Worm (Caenorhabditis elegans): ENCODE results near the gene cwf-19L1.
"Not testable (repeated sequence)": the region's sequence is repeated elsewhere in the genome, so short reads cannot be mapped to it uniquely, and the experiment has no call there.

cwf-19L1 gene

DNA sequence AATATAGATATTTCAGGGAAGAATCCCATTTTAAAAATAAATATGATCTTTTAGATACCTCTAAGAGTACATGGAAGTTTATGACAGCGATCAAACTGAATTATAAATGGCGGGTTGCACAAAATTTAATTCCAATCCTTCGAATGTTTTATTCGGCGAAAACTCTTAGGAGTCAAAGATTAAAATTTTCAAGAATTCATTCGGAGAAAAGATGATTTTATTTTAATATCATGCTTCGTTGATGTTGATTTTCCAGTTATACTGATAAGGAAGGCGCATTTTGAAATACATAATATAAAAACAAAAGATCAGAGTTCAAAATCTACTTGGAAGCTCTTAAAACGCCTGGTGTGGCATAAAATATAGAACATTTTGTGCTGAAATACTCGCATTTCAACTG, 40.5 kb upstream of the cwf-19L1 start, which contains the start of gene srh-10:
Gene srh-10 (minus strand): TSS at position 29 of the 400 bp plus-strand sequence.
- TF ChIP-seq snpc-4 (tag; optimal IDR thresholded peaks at IDR 0.05) (no peak), egl-5 (tag; optimal IDR thresholded peaks at IDR 0.05) (no peak), lin-39 (tag; optimal IDR thresholded peaks at IDR 0.05) (no peak), nhr-28 (tag; optimal IDR thresholded peaks at IDR 0.05) (no peak), zag-1 (tag; optimal IDR thresholded peaks at IDR 0.05) (no peak), nhr-11 (tag; optimal IDR thresholded peaks at IDR 0.05) (no peak), tbx-2 (tag; optimal IDR thresholded peaks at IDR 0.05) (no peak), elt-1 (tag; optimal IDR thresholded peaks at IDR 0.05) (no peak), sea-2 (GFP tag; optimal IDR thresholded peaks at IDR 0.05) (no peak)

DNA sequence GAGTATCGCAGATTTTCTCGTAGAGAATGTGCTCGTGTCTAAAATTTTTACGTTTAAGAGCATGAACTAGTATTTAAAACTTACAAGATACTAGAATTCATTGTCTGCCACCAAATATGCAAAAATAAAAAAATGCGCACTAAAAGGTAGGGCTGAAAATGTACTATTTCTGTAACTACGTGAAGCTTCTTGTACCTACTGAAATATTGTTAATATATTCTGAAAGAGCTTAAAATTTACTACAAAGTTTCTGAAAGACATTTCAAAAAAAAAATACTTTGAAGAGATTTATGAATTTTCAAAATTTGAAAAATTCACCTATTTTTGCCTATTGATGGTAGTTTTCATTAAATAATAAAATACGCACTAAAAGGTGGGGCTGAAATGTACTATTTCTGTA, 37.7 kb upstream of the cwf-19L1 start, which contains the start of gene fbxa-214:
Gene fbxa-214 (minus strand): TSS at position 101 of the 400 bp plus-strand sequence.
- TF ChIP-seq jun-1, tbx-2, daf-12 (tag; optimal IDR thresholded peaks at IDR 0.05): not testable (repeated sequence)

DNA sequence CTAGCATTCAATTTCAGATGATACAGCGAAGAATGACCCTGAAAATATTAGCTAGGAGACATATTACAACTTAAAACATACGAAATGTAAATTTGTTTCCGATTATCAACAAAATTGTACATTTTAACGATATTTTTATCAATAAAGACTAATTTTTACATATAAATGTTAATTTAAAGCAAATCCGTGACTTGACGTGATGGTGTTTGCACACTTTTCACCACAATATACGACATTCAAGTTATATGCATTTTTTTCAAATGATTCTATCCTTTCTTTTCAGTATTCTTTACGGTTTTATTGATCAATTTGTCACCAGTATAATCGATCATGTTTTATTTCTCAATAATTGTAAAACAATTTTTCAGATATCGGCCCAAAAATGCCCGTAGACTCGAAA, 11.8 kb upstream of the cwf-19L1 start, which contains the start of gene Y38A10A.7:
Gene Y38A10A.7 (plus strand): TSS at position 369 of the 400 bp plus-strand sequence.
- TF ChIP-seq mdl-1 (tag; optimal IDR thresholded peaks at IDR 0.05) (no peak), egl-5 (tag; optimal IDR thresholded peaks at IDR 0.05) (no peak), lin-39 (tag; optimal IDR thresholded peaks at IDR 0.05) (no peak), elt-2 (tag; optimal IDR thresholded peaks at IDR 0.05) (peak; percentile 8), nhr-76 (tag; optimal IDR thresholded peaks at IDR 0.05) (no peak), nfya-1 (tag; optimal IDR thresholded peaks at IDR 0.05; ENCODE audit: insufficient read depth) (peak; percentile 31), R02D3.7 (tag; optimal IDR thresholded peaks at IDR 0.05) (no peak), pha-4 (tag; optimal IDR thresholded peaks at IDR 0.05) (peak; percentile 46), hmg-11 (tag; optimal IDR thresholded peaks at IDR 0.05) (peak; percentile 58), nhr-23 (tag; optimal IDR thresholded peaks at IDR 0.05) (peak; percentile 3)

DNA sequence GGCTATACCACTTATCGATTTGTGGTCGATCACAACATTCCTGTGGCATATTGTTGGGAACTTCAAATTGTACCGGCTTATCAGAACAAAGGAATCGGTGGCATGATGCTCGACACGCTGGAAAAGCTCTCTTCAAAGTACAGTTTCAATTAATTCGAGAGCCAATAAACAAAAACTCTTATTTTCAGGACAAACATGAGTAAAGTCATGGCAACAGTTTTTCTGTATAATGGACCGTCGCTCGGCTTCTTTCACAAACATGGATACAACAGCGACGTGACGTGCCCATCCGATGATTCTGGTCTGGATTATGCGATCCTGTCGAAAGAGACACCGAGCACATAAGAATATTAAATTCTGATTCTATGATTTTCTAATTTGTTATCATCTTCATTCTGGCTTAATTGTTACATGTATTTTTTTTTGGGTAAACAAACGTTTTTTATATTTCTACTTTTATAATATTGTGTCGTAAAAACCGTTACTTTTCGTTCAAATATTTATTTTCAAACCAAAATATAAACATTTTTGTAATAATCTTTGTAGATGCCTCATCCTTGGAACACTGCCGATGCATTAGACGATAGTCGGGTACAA, 11.0 kb upstream of the cwf-19L1 start, which contains the start of gene smut-1:
Gene smut-1 (plus strand): TSS at position 547 of the 597 bp plus-strand sequence.
- TF ChIP-seq mdl-1 (tag; optimal IDR thresholded peaks at IDR 0.05) (no peak), ceh-9 (tag; optimal IDR thresholded peaks at IDR 0.05) (no peak), unc-39 (tag; optimal IDR thresholded peaks at IDR 0.05) (no peak), nhr-11 (tag; optimal IDR thresholded peaks at IDR 0.05) (no peak), nhr-67 (tag; optimal IDR thresholded peaks at IDR 0.05) (no peak), zag-1 (tag; optimal IDR thresholded peaks at IDR 0.05) (no peak), pqm-1 (tag; optimal IDR thresholded peaks at IDR 0.05) (no peak), sea-2 (GFP tag; optimal IDR thresholded peaks at IDR 0.05) (no peak), nhr-76 (tag; optimal IDR thresholded peaks at IDR 0.05) (no peak), ztf-11 (tag; optimal IDR thresholded peaks at IDR 0.05) (no peak), elt-2 (tag; optimal IDR thresholded peaks at IDR 0.05) (no peak), eor-1 (tag; optimal IDR thresholded peaks at IDR 0.05) (no peak), snpc-4 (tag; optimal IDR thresholded peaks at IDR 0.05) (no peak)

DNA sequence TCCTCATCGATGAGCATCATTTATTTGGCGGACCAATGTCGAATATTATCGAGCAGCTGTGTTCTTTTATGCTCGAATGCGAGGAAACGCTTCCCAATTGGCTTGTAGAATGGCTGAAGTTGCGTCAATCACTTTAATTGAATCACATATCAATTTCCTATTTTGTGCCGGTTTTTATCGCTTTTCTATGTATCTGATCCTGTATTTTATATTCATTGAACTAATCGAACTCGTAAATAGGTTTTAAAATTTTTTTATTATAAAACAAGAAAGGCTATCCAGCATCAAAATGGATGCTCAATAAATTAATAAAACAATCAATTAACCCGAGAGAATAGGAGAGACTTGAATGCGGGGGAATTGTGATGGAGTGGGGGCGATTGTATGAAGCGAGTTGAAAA, 8.9 kb upstream of the cwf-19L1 start:
- TF ChIP-seq elt-1 (tag; optimal IDR thresholded peaks at IDR 0.05): no peak
- TF ChIP-seq ceh-82 (tag; optimal IDR thresholded peaks at IDR 0.05): no peak
- no peak for TF ChIP-seq ceh-16 (tag; optimal IDR thresholded peaks at IDR 0.05)
- peak; percentile 44 for TF ChIP-seq nhr-77 (tag; optimal IDR thresholded peaks at IDR 0.05)
- TF ChIP-seq mdl-1 (tag; optimal IDR thresholded peaks at IDR 0.05): no peak
- TF ChIP-seq ceh-9 (tag; optimal IDR thresholded peaks at IDR 0.05): no peak
- peak; percentile 52 for TF ChIP-seq lsy-12 (tag; optimal IDR thresholded peaks at IDR 0.05)
- TF ChIP-seq elt-2 (tag; optimal IDR thresholded peaks at IDR 0.05): peak; percentile 40
- peak; percentile 11 for TF ChIP-seq ceh-28 (tag; optimal IDR thresholded peaks at IDR 0.05)
- TF ChIP-seq sea-2 (GFP tag; optimal IDR thresholded peaks at IDR 0.05): no peak
- no peak for TF ChIP-seq pqm-1 (tag; optimal IDR thresholded peaks at IDR 0.05)
- no peak for TF ChIP-seq hmg-11 (tag; optimal IDR thresholded peaks at IDR 0.05)
- TF ChIP-seq nhr-43 (tag; optimal IDR thresholded peaks at IDR 0.05; ENCODE audit: poor library complexity, severe bottlenecking): peak; percentile 8
- TF ChIP-seq fkh-10 (GFP tag; optimal IDR thresholded peaks at IDR 0.05): no peak
- TF ChIP-seq unc-39 (tag; optimal IDR thresholded peaks at IDR 0.05): no peak
- peak; percentile 24 for TF ChIP-seq fos-1 (tag; optimal IDR thresholded peaks at IDR 0.05)
- peak; percentile 11 for TF ChIP-seq nhr-23 (tag; optimal IDR thresholded peaks at IDR 0.05)
- no peak for TF ChIP-seq skn-1 (tag; optimal IDR thresholded peaks at IDR 0.05)
- TF ChIP-seq nhr-11 (tag; optimal IDR thresholded peaks at IDR 0.05): no peak
- TF ChIP-seq unc-62 (GFP tag; optimal IDR thresholded peaks at IDR 0.05): no peak
- peak; percentile 96 for TF ChIP-seq ama-1 (optimal IDR thresholded peaks at IDR 0.05)
- TF ChIP-seq pha-4 (tag; optimal IDR thresholded peaks at IDR 0.05): peak; percentile 21
- TF ChIP-seq lin-15B (tag; optimal IDR thresholded peaks at IDR 0.05): no peak
- TF ChIP-seq nfya-1 (tag; optimal IDR thresholded peaks at IDR 0.05; ENCODE audit: insufficient read depth): peak; percentile 22

Measured in whole organism, L3 larva.